Worm (Caenorhabditis elegans) whole organism, L1 larva: ENCODE results near the gene R02F2.8.

Source experiments
- ama-1 ChIP-seq: fragments of 150-350 bp; optimal IDR thresholded peaks from 2 replicates; lab custom pipeline; 2014
- dpl-1 ChIP-seq, 3 experiments: fragments of 150-350 bp in 2 of 3; sonication (generic microtip) in 1 of 3; optimal IDR thresholded peaks; 2 replicates each; lab custom pipeline; 2014 to 2017; ENCODE audit warnings: missing biosample characterization in 3 of 3, missing genetic modification characterization in 3 of 3, missing genetic modification reagents in 3 of 3
- egl-27 ChIP-seq, 2 experiments: fragments of 150-350 bp in 1 of 2; sonication (generic microtip); optimal IDR thresholded peaks; 3 replicates each; lab custom pipeline; 2017 to 2018; ENCODE audit warnings: missing biosample characterization in 2 of 2, missing genetic modification characterization in 2 of 2, missing genetic modification reagents in 2 of 2
- elt-2 ChIP-seq: sonication (generic microtip); optimal IDR thresholded peaks from 2 replicates; lab custom pipeline; 2016; ENCODE audit warnings: missing genetic modification characterization, mild to moderate bottlenecking, inconsistent platforms, missing compliant biosample characterization, missing genetic modification reagents
- lin-15B ChIP-seq: fragments of 150-350 bp; sonication (generic microtip); optimal IDR thresholded peaks from 3 replicates; lab custom pipeline; 2014; ENCODE audit warnings: missing biosample characterization, missing genetic modification characterization
- lin-39 ChIP-seq: fragments of 150-350 bp; optimal IDR thresholded peaks from 2 replicates; lab custom pipeline; 2014; ENCODE audit warnings: missing biosample characterization, missing genetic modification reagents, missing genetic modification characterization
- lsy-2 ChIP-seq, 2 experiments: fragments of 150-350 bp; optimal IDR thresholded peaks; 2 replicates each; lab custom pipeline; 2014; ENCODE audit warnings: missing biosample characterization in 2 of 2, missing genetic modification characterization in 2 of 2
- mep-1 ChIP-seq: fragments of 150-350 bp; optimal IDR thresholded peaks from 2 replicates; lab custom pipeline; 2014; ENCODE audit warnings: missing biosample characterization, missing genetic modification characterization
- nhr-12 ChIP-seq: sonication (generic microtip); optimal IDR thresholded peaks from 2 replicates; lab custom pipeline; 2017; ENCODE audit warnings: missing biosample characterization, missing genetic modification characterization
- nhr-85 ChIP-seq: sonication (generic microtip); peaks from one replicate; lab custom pipeline; 2016; ENCODE audit warnings: missing genetic modification characterization, inconsistent platforms, missing compliant biosample characterization
- skn-1 ChIP-seq: fragments of 150-350 bp; optimal IDR thresholded peaks from 2 replicates; lab custom pipeline; 2014; ENCODE audit warnings: missing biosample characterization, missing genetic modification characterization
- zag-1 ChIP-seq: fragments of 150-350 bp; optimal IDR thresholded peaks from 2 replicates; lab custom pipeline; 2014; ENCODE audit warnings: missing biosample characterization, missing genetic modification characterization
- ztf-11 ChIP-seq, 2 experiments: sonication (generic microtip); optimal IDR thresholded peaks; 2 replicates each; lab custom pipeline; 2016 to 2017; ENCODE audit warnings: missing genetic modification characterization in 2 of 2, missing biosample characterization in 1 of 2, missing compliant biosample characterization in 1 of 2

ce11 chrIII:5543727-5544345, 48.8 kb upstream of the R02F2.8 start, which contains the start of gene D1044.1:
- TF ChIP-seq skn-1 (tag; lab: Kevin White, UChicago) (no peak), lsy-2 (tag; optimal IDR thresholded peaks at IDR 0.05; lab: Kevin White, UChicago) (no peak), mep-1 (tag; lab: Kevin White, UChicago) (no peak), ama-1 (lab: Kevin White, UChicago) (no peak), nhr-12 (tag; lab: Kevin White, UChicago) (no peak), egl-27 (tag; optimal IDR thresholded peaks at IDR 0.05; lab: Kevin White, UChicago) (no peak), dpl-1 (GFP tag; optimal IDR thresholded peaks at IDR 0.05; lab: Kevin White, UChicago) (no peak), lin-15B (tag; lab: Kevin White, UChicago) (no peak), lin-39 (tag; lab: Kevin White, UChicago) (no peak), elt-2 (no peak), ztf-11 (tag; optimal IDR thresholded peaks at IDR 0.05; lab: Kevin White, UChicago) (no peak), zag-1 (no peak), nhr-85 (tag; lab: Kevin White, UChicago) (no peak)
